Fruit fly (Drosophila melanogaster) whole organism, pupa: ENCODE results near the gene Arf1.
A peak's percentile ranks its signal among the peaks of the same experiment; 100 is the strongest.

Experiments
- CG12605 ChIP-seq: fragments of 200-800 bp; sonication (Bioruptor generic); IDR thresholded peaks from 2 replicates; pipeline ENCODE4 v1.3.6; 2022; ENCODE audit warnings: missing biosample characterization, missing genetic modification characterization
- Snoo ChIP-seq: fragments of 200-800 bp; sonication (Bioruptor generic); optimal IDR thresholded peaks from 3 replicates; lab custom pipeline; 2017; ENCODE audit warnings: missing biosample characterization, mild to moderate bottlenecking, missing genetic modification characterization, inconsistent platforms

dm6 chr3L:22824668-22825192 lies 47.3 kb downstream of the Arf1 start:
- TF ChIP-seq Snoo (tag; lab: Kevin White, UChicago), result peak; percentile 7
- TF ChIP-seq CG12605, result peak; percentile 81
